Worm (Caenorhabditis elegans) whole organism, midembryonic: ENCODE measurements around the gene C27B7.6.

Source experiments
- T22C8.4 ChIP-seq: fragments of 200-800 bp; sonication (Bioruptor generic); IDR thresholded peaks from 2 replicates; pipeline ENCODE4 v1.3.6; 2022; ENCODE audit warnings: missing genetic modification characterization, missing compliant biosample characterization
- med-1 ChIP-seq: sonication (generic microtip); optimal IDR thresholded peaks from 2 replicates; lab custom pipeline; 2017; ENCODE audit warnings: missing genetic modification characterization, mild to moderate bottlenecking, missing compliant biosample characterization, antibody characterized with exemption, missing genetic modification reagents; ENCODE audit not compliant: insufficient read depth
- ref-1 ChIP-seq: fragments of 200-800 bp; sonication (Bioruptor generic); conservative IDR thresholded peaks from 2 replicates; pipeline ENCODE4 v1.3.6; 2022; ENCODE audit warnings: missing genetic modification reagents, missing genetic modification characterization, missing compliant biosample characterization
- tab-1 ChIP-seq: fragments of 200-800 bp; sonication (Bioruptor generic); IDR thresholded peaks from 2 replicates; pipeline ENCODE4 v1.3.6; 2022; ENCODE audit warnings: missing genetic modification characterization, missing compliant biosample characterization
- ztf-29 ChIP-seq: fragments of 200-800 bp; sonication (Bioruptor generic); IDR thresholded peaks from 2 replicates; pipeline ENCODE4 v1.3.6; 2022; ENCODE audit warnings: missing genetic modification reagents, missing genetic modification characterization, missing compliant biosample characterization

- no peak for TF ChIP-seq ztf-29 (GFP tag; lab: Robert Waterston, UW)
- no peak for TF ChIP-seq med-1 (GFP tag; lab: Kevin White, UChicago)
- TF ChIP-seq ref-1 (GFP tag; lab: Robert Waterston, UW), result no peak
- no peak for TF ChIP-seq tab-1 (GFP tag; lab: Robert Waterston, UW)
- no peak for TF ChIP-seq T22C8.4 (GFP tag; lab: Robert Waterston, UW)
Measured at ce11 chrIV:8925990-8926389, 19.8 kb upstream of the C27B7.6 start, which contains the start of the genes D1046.2 and cfim-2.
